Worm (Caenorhabditis elegans) whole organism, L3 larva: ENCODE data around the gene C47E8.11.
A peak's percentile ranks its signal among the peaks of the same experiment; 100 is the strongest.

Experiments used
- ama-1 ChIP-seq: fragments of 150-350 bp; optimal IDR thresholded peaks from 2 replicates; lab custom pipeline; 2018
- ceh-16 ChIP-seq: sonication (generic microtip); optimal IDR thresholded peaks from 2 replicates; lab custom pipeline; 2017; ENCODE audit warnings: missing biosample characterization, missing genetic modification characterization
- fos-1 ChIP-seq: fragments of 150-350 bp; optimal IDR thresholded peaks from 2 replicates; lab custom pipeline; 2014; ENCODE audit warnings: missing biosample characterization, missing genetic modification characterization
- lin-39 ChIP-seq: fragments of 150-350 bp; optimal IDR thresholded peaks from 2 replicates; lab custom pipeline; 2018; ENCODE audit warnings: missing biosample characterization, missing genetic modification reagents, missing genetic modification characterization
- nhr-76 ChIP-seq: fragments of 150-350 bp; sonication (generic microtip); optimal IDR thresholded peaks from 5 replicates; lab custom pipeline; 2014; ENCODE audit warnings: missing biosample characterization, missing genetic modification characterization
- nhr-77 ChIP-seq: fragments of 150-350 bp; optimal IDR thresholded peaks from 2 replicates; lab custom pipeline; 2014; ENCODE audit warnings: missing biosample characterization, missing genetic modification characterization
- pha-4 ChIP-seq: fragments of 150-350 bp; optimal IDR thresholded peaks from 2 replicates; lab custom pipeline; 2014; ENCODE audit warnings: missing biosample characterization, missing genetic modification reagents, missing genetic modification characterization

DNA sequence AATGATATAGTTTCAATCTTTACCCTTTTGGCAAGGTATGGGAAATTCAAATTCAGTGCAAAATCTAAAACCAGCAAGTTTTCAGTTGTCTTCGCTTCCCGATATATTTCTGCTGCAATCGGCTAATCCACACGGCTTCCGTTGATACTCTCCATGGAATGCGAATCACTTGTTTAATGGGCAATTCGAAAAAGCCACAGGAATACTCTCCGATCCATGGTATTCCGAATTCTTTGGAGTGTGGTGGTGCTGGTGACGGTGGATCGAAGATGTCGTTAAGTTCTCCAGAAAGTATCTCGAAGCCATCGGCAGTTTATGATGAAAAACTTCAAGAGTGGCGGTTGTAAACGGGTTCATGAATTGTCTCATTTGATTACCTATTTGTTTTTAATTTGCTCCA is 5.1 kb upstream of the C47E8.11 start:
- TF ChIP-seq pha-4 (tag; lab: Kevin White, UChicago): no peak
- no peak for TF ChIP-seq fos-1 (tag; lab: Kevin White, UChicago)
- TF ChIP-seq nhr-76 (tag; lab: Kevin White, UChicago): no peak
- no peak for TF ChIP-seq lin-39 (tag; lab: Kevin White, UChicago)
- TF ChIP-seq ama-1: peak; percentile 83
- TF ChIP-seq nhr-77 (tag; lab: Kevin White, UChicago): no peak
- TF ChIP-seq ceh-16: no peak
